Worm (Caenorhabditis elegans) whole organism, young adult: Measurements from ENCODE around the gene F20G2.6.

Experiments used
- B0261.1 ChIP-seq: sonication (generic microtip); optimal IDR thresholded peaks from 2 replicates; lab custom pipeline; 2016; ENCODE audit warnings: mild to moderate bottlenecking, missing genetic modification characterization, moderate library complexity, missing compliant biosample characterization
- F22D6.2 ChIP-seq: sonication (generic microtip); optimal IDR thresholded peaks from 2 replicates; lab custom pipeline; 2016; ENCODE audit warnings: mild to moderate bottlenecking, missing genetic modification characterization, missing compliant biosample characterization
- F37B4.10 ChIP-seq: fragments of 200-800 bp; sonication (Bioruptor generic); IDR thresholded peaks from 2 replicates; pipeline ENCODE4 v1.3.6; 2022; ENCODE audit warnings: missing genetic modification characterization, missing compliant biosample characterization
- F49E8.2 ChIP-seq: sonication (generic microtip); optimal IDR thresholded peaks from 3 replicates; lab custom pipeline; 2017; ENCODE audit warnings: missing genetic modification characterization, mild to moderate bottlenecking, missing compliant biosample characterization, antibody characterized with exemption, moderate library complexity; ENCODE audit not compliant: insufficient read depth
- F55B11.4 ChIP-seq: sonication (generic microtip); optimal IDR thresholded peaks from 2 replicates; lab custom pipeline; 2016; ENCODE audit warnings: missing compliant biosample characterization, missing genetic modification characterization, borderline replicate concordance; ENCODE audit not compliant: insufficient read depth
- Y79H2A.3 ChIP-seq: fragments of 200-800 bp; sonication (Bioruptor generic); conservative IDR thresholded peaks from 2 replicates; pipeline ENCODE4 v1.3.6; 2022; ENCODE audit warnings: missing genetic modification reagents, missing genetic modification characterization, missing compliant biosample characterization
- ZK185.1 ChIP-seq: sonication (generic microtip); optimal IDR thresholded peaks from 2 replicates; lab custom pipeline; 2016; ENCODE audit warnings: mild to moderate bottlenecking, missing genetic modification characterization, missing compliant biosample characterization; ENCODE audit not compliant: poor library complexity, severe bottlenecking
- akir-1 ChIP-seq: fragments of 200-800 bp; sonication (Bioruptor generic); optimal IDR thresholded peaks from 2 replicates; lab custom pipeline; 2018; ENCODE audit warnings: mild to moderate bottlenecking, missing genetic modification characterization, moderate library complexity, missing compliant biosample characterization
- atf-7 ChIP-seq: sonication (generic microtip); optimal IDR thresholded peaks from 2 replicates; lab custom pipeline; 2017; ENCODE audit warnings: mild to moderate bottlenecking, missing genetic modification characterization, missing compliant biosample characterization
- athp-1 ChIP-seq: sonication (generic microtip); optimal IDR thresholded peaks from 2 replicates; lab custom pipeline; 2017; ENCODE audit warnings: mild to moderate bottlenecking, missing genetic modification characterization, missing compliant biosample characterization
- bed-1 ChIP-seq: fragments of 200-800 bp; sonication (Bioruptor generic); IDR thresholded peaks from 2 replicates; pipeline ENCODE4 v1.3.6; 2022; ENCODE audit warnings: missing genetic modification reagents, missing genetic modification characterization, missing compliant biosample characterization
- ccch-3 ChIP-seq: fragments of 200-800 bp; sonication (Bioruptor generic); optimal IDR thresholded peaks from 2 replicates; lab custom pipeline; 2018; ENCODE audit warnings: mild to moderate bottlenecking, missing genetic modification characterization, missing compliant biosample characterization
- cebp-1 ChIP-seq, 2 experiments: fragments of 200-800 bp in 1 of 2; sonication (Bioruptor generic) in 1 of 2; sonication (generic microtip) in 1 of 2; IDR thresholded peaks in 1 of 2; optimal IDR thresholded peaks in 1 of 2; 2 replicates each; pipeline versions ENCODE4 v1.3.6 to Lab custom; 2017 to 2022; ENCODE audit warnings: missing compliant biosample characterization in 2 of 2, missing genetic modification characterization in 2 of 2, mild to moderate bottlenecking in 1 of 2, missing genetic modification reagents in 1 of 2, moderate library complexity in 1 of 2
- cebp-2 ChIP-seq: fragments of 200-800 bp; sonication (Bioruptor generic); IDR thresholded peaks from 2 replicates; pipeline ENCODE4 v1.3.6; 2022; ENCODE audit warnings: missing genetic modification characterization, missing compliant biosample characterization
- dox-1 ChIP-seq: fragments of 200-800 bp; sonication (Bioruptor generic); IDR thresholded peaks from 2 replicates; pipeline ENCODE4 v1.3.6; 2022; ENCODE audit warnings: missing genetic modification reagents, missing genetic modification characterization, missing compliant biosample characterization
- egl-18 ChIP-seq: fragments of 200-800 bp; sonication (Bioruptor generic); IDR thresholded peaks from 2 replicates; pipeline ENCODE4 v1.3.6; 2022; ENCODE audit warnings: missing genetic modification reagents, missing genetic modification characterization, missing compliant biosample characterization
- ets-4 ChIP-seq: fragments of 200-800 bp; sonication (Bioruptor generic); optimal IDR thresholded peaks from 2 replicates; lab custom pipeline; 2018; ENCODE audit warnings: mild to moderate bottlenecking, missing genetic modification characterization, missing compliant biosample characterization
- fkh-3 ChIP-seq: sonication (generic microtip); optimal IDR thresholded peaks from 2 replicates; lab custom pipeline; 2016; ENCODE audit warnings: mild to moderate bottlenecking, missing genetic modification characterization, missing compliant biosample characterization
- him-1 ChIP-seq: sonication (generic microtip); optimal IDR thresholded peaks from 2 replicates; lab custom pipeline; 2016; ENCODE audit warnings: missing genotype, missing genetic modification reagents, missing genetic modification characterization, missing compliant biosample characterization
- hlh-26 ChIP-seq: fragments of 200-800 bp; sonication (Bioruptor generic); conservative IDR thresholded peaks from 2 replicates; pipeline ENCODE4 v1.3.6; 2022; ENCODE audit warnings: missing genetic modification reagents, missing genetic modification characterization, missing compliant biosample characterization
- hsf-1 ChIP-seq: fragments of 200-800 bp; sonication (Bioruptor generic); IDR thresholded peaks from 2 replicates; pipeline ENCODE4 v1.3.6; 2022; ENCODE audit warnings: missing genetic modification reagents, missing genetic modification characterization, missing compliant biosample characterization
- let-607 ChIP-seq, 2 experiments: fragments of 200-800 bp in 1 of 2; sonication (Bioruptor generic) in 1 of 2; sonication (generic microtip) in 1 of 2; optimal IDR thresholded peaks; 2 replicates each; lab custom pipeline; 2016 to 2018; ENCODE audit warnings: mild to moderate bottlenecking in 2 of 2, missing compliant biosample characterization in 2 of 2, missing genetic modification characterization in 2 of 2, moderate library complexity in 2 of 2, missing genotype in 1 of 2
- lin-35 ChIP-seq, 3 experiments: fragments of 150-350 bp in 2 of 3; sonication (generic microtip) in 1 of 3; optimal IDR thresholded peaks; 2 replicates each; lab custom pipeline; 2014 to 2018; ENCODE audit warnings: missing biosample characterization in 3 of 3, missing genetic modification characterization in 3 of 3, missing genetic modification reagents in 3 of 3
- nhr-80 ChIP-seq: sonication (generic microtip); optimal IDR thresholded peaks from 2 replicates; lab custom pipeline; 2016; ENCODE audit warnings: missing genetic modification characterization, missing compliant biosample characterization
- rpc-1 ChIP-seq, 2 experiments: fragments of 150-350 bp in 1 of 2; sonication (generic microtip) in 1 of 2; optimal IDR thresholded peaks; 2 replicates each; lab custom pipeline; 2014 to 2018; ENCODE audit warnings: missing biosample characterization in 1 of 2, missing genetic modification characterization in 1 of 2, missing genetic modification reagents in 1 of 2, missing genotype in 1 of 2
- sea-2 ChIP-seq: fragments of 200-800 bp; sonication (Bioruptor generic); IDR thresholded peaks from 2 replicates; pipeline ENCODE4 v1.3.6; 2022; ENCODE audit warnings: missing genetic modification characterization, missing compliant biosample characterization
- snpc-1.3 ChIP-seq: sonication (generic microtip); optimal IDR thresholded peaks from 2 replicates; lab custom pipeline; 2017; ENCODE audit warnings: missing genetic modification characterization, mild to moderate bottlenecking, missing compliant biosample characterization, antibody characterized with exemption, moderate library complexity, missing genotype, missing genetic modification reagents; ENCODE audit not compliant: insufficient read depth
- snpc-3.4 ChIP-seq: sonication (generic microtip); optimal IDR thresholded peaks from 2 replicates; lab custom pipeline; 2017; ENCODE audit warnings: missing genetic modification characterization, mild to moderate bottlenecking, missing compliant biosample characterization, antibody characterized with exemption, moderate library complexity, missing genotype, missing genetic modification reagents
- sptf-2 ChIP-seq: fragments of 200-800 bp; sonication (Bioruptor generic); optimal IDR thresholded peaks from 2 replicates; lab custom pipeline; 2018; ENCODE audit warnings: mild to moderate bottlenecking, missing genetic modification characterization, missing compliant biosample characterization
- ztf-18 ChIP-seq: sonication (generic microtip); optimal IDR thresholded peaks from 2 replicates; lab custom pipeline; 2016; ENCODE audit warnings: missing genotype, mild to moderate bottlenecking, missing genetic modification characterization, missing compliant biosample characterization
- ztf-22 ChIP-seq: fragments of 200-800 bp; sonication (Bioruptor generic); optimal IDR thresholded peaks from 2 replicates; lab custom pipeline; 2018; ENCODE audit warnings: mild to moderate bottlenecking, missing genetic modification characterization, moderate library complexity, missing compliant biosample characterization

The F20G2.6 gene

ce11 chrV:13777857-13778256, 15.0 kb downstream of the F20G2.6 start, which contains the start of gene F53C11.9:
Gene F53C11.9 (plus strand): TSS chrV:13778015.
- TF ChIP-seq sea-2 = no peak
- TF ChIP-seq snpc-3.4 (tag; lab: Kevin White, UChicago) = no peak
- no peak for TF ChIP-seq lin-35 (GFP tag; optimal IDR thresholded peaks at IDR 0.05; lab: Kevin White, UChicago)
- no peak for TF ChIP-seq snpc-1.3
- TF ChIP-seq ets-4 (GFP tag; lab: Kevin White, UChicago) = no peak
- no peak for TF ChIP-seq atf-7
- no peak for TF ChIP-seq fkh-3
- no peak for TF ChIP-seq let-607 (tag; optimal IDR thresholded peaks at IDR 0.05; lab: Kevin White, UChicago)
- no peak for TF ChIP-seq Y79H2A.3 (GFP tag; lab: Robert Waterston, UW)
- no peak for TF ChIP-seq cebp-1 (GFP tag; IDR thresholded peaks at IDR 0.05; lab: Robert Waterston, UW)
- TF ChIP-seq cebp-1 (tag; optimal IDR thresholded peaks at IDR 0.05; lab: Kevin White, UChicago) = no peak
- TF ChIP-seq hsf-1 (GFP tag; lab: Robert Waterston, UW) = no peak
- TF ChIP-seq rpc-1 (optimal IDR thresholded peaks at IDR 0.05; lab: Kevin White, UChicago) = no peak
- TF ChIP-seq rpc-1 (tag; optimal IDR thresholded peaks at IDR 0.05; lab: Kevin White, UChicago) = no peak
- TF ChIP-seq F55B11.4 = no peak
- no peak for TF ChIP-seq B0261.1
- no peak for TF ChIP-seq egl-18
- no peak for TF ChIP-seq cebp-2 (GFP tag; lab: Robert Waterston, UW)
- TF ChIP-seq F22D6.2 (tag; lab: Kevin White, UChicago) = no peak

ce11 chrV:13780902-13781301, 18.0 kb downstream of the F20G2.6 start:
- TF ChIP-seq ZK185.1 (tag; lab: Kevin White, UChicago) (no peak), athp-1 (tag; lab: Kevin White, UChicago) (no peak), bed-1 (GFP tag; lab: Robert Waterston, UW) (no peak), F49E8.2 (no peak), him-1 (tag; lab: Kevin White, UChicago) (no peak), ztf-18 (tag; lab: Kevin White, UChicago) (no peak), ccch-3 (GFP tag; lab: Kevin White, UChicago) (no peak), hlh-26 (GFP tag; lab: Robert Waterston, UW) (no peak), sptf-2 (no peak)
- TF ChIP-seq, all 124 proteins: peak for 0

ce11 chrV:13782190-13782589, 19.3 kb downstream of the F20G2.6 start, which contains the start of gene decr-1.1:
Gene decr-1.1 (plus strand): TSS chrV:13782399.
- TF ChIP-seq nhr-80 (peak; percentile 30), dox-1 (GFP tag; lab: Robert Waterston, UW) (0 out of 2 replicates have a peak, but pooled peaks have one; percentile 18), ztf-22 (no peak), ZK185.1 (tag; lab: Kevin White, UChicago) (peak; percentile 25)

ce11 chrV:13785767-13786166, 22.9 kb downstream of the F20G2.6 start:
- TF ChIP-seq sptf-2 = no peak
- no peak for TF ChIP-seq akir-1 (GFP tag; lab: Kevin White, UChicago)
- no peak for TF ChIP-seq F37B4.10 (GFP tag; lab: Robert Waterston, UW)
